Worm (Caenorhabditis elegans) whole organism, L2 larva: ENCODE results near the gene F48F5.6.

Source experiments
- C34F6.9 ChIP-seq: fragments of 150-350 bp; optimal IDR thresholded peaks from 2 replicates; lab custom pipeline; 2014; ENCODE audit warnings: missing biosample characterization, missing genetic modification characterization
- F13H6.1 ChIP-seq: sonication (generic microtip); optimal IDR thresholded peaks from 2 replicates; lab custom pipeline; 2016; ENCODE audit warnings: missing genetic modification characterization, missing compliant biosample characterization
- Y55F3AM.14 ChIP-seq: fragments of 200-800 bp; sonication (Bioruptor generic); optimal IDR thresholded peaks from 2 replicates; lab custom pipeline; 2018; ENCODE audit warnings: mild to moderate bottlenecking, missing genetic modification characterization, missing compliant biosample characterization
- alr-1 ChIP-seq: fragments of 150-350 bp; optimal IDR thresholded peaks from 2 replicates; lab custom pipeline; 2014; ENCODE audit warnings: missing biosample characterization, missing genetic modification characterization
- ama-1 ChIP-seq: fragments of 150-350 bp; optimal IDR thresholded peaks from 2 replicates; lab custom pipeline; 2018; ENCODE audit warnings: inconsistent platforms
- blmp-1 ChIP-seq: sonication (generic microtip); optimal IDR thresholded peaks from 2 replicates; lab custom pipeline; 2017; ENCODE audit warnings: missing genetic modification characterization, mild to moderate bottlenecking, missing compliant biosample characterization, antibody characterized with exemption, moderate library complexity; ENCODE audit not compliant: insufficient read depth
- ceh-16 ChIP-seq: fragments of 150-350 bp; optimal IDR thresholded peaks from 2 replicates; lab custom pipeline; 2014; ENCODE audit warnings: missing biosample characterization, missing genetic modification characterization
- crh-2 ChIP-seq: sonication (generic microtip); optimal IDR thresholded peaks from 2 replicates; lab custom pipeline; 2017; ENCODE audit warnings: missing biosample characterization, missing genetic modification characterization
- elt-1 ChIP-seq: fragments of 150-350 bp; optimal IDR thresholded peaks from 2 replicates; lab custom pipeline; 2014; ENCODE audit warnings: missing biosample characterization, missing genetic modification characterization
- elt-3 ChIP-seq: sonication (generic microtip); optimal IDR thresholded peaks from 2 replicates; lab custom pipeline; 2017; ENCODE audit warnings: missing biosample characterization, missing genetic modification characterization
- fos-1 ChIP-seq: fragments of 150-350 bp; optimal IDR thresholded peaks from 2 replicates; lab custom pipeline; 2014; ENCODE audit warnings: missing biosample characterization, missing genetic modification characterization
- gmeb-1 ChIP-seq: fragments of 150-350 bp; optimal IDR thresholded peaks from 2 replicates; lab custom pipeline; 2014; ENCODE audit warnings: missing biosample characterization, missing genetic modification characterization
- lin-11 ChIP-seq: fragments of 150-350 bp; sonication (generic microtip); optimal IDR thresholded peaks from 2 replicates; lab custom pipeline; 2014; ENCODE audit warnings: missing biosample characterization, missing genetic modification characterization, inconsistent platforms, mixed read lengths
- lin-13 ChIP-seq: fragments of 150-350 bp; optimal IDR thresholded peaks from 2 replicates; lab custom pipeline; 2014; ENCODE audit warnings: missing biosample characterization, missing genetic modification reagents, missing genetic modification characterization
- lin-39 ChIP-seq: fragments of 150-350 bp; optimal IDR thresholded peaks from 2 replicates; lab custom pipeline; 2014; ENCODE audit warnings: missing biosample characterization, missing genetic modification reagents, missing genetic modification characterization
- mdl-1 ChIP-seq, 2 experiments: fragments of 150-350 bp in 1 of 2; sonication (generic microtip) in 1 of 2; optimal IDR thresholded peaks; 2 replicates each; lab custom pipeline; 2017; ENCODE audit warnings: missing biosample characterization in 2 of 2, missing genetic modification characterization in 2 of 2
- nhr-10 ChIP-seq: sonication (generic microtip); optimal IDR thresholded peaks from 2 replicates; lab custom pipeline; 2017; ENCODE audit warnings: missing biosample characterization, missing genetic modification characterization
- nhr-11 ChIP-seq: fragments of 150-350 bp; optimal IDR thresholded peaks from 2 replicates; lab custom pipeline; 2014; ENCODE audit warnings: missing biosample characterization, missing genetic modification characterization
- nhr-12 ChIP-seq: fragments of 150-350 bp; optimal IDR thresholded peaks from 2 replicates; lab custom pipeline; 2014; ENCODE audit warnings: missing biosample characterization, missing genetic modification characterization
- nhr-129 ChIP-seq: fragments of 150-350 bp; optimal IDR thresholded peaks from 2 replicates; lab custom pipeline; 2014; ENCODE audit warnings: missing biosample characterization, missing genetic modification characterization
- nhr-21 ChIP-seq: fragments of 150-350 bp; optimal IDR thresholded peaks from 2 replicates; lab custom pipeline; 2014; ENCODE audit warnings: missing biosample characterization, missing genetic modification characterization
- nhr-23 ChIP-seq: fragments of 150-350 bp; optimal IDR thresholded peaks from 2 replicates; lab custom pipeline; 2014; ENCODE audit warnings: missing biosample characterization, missing genetic modification reagents, missing genetic modification characterization
- nhr-237 ChIP-seq: fragments of 150-350 bp; optimal IDR thresholded peaks from 2 replicates; lab custom pipeline; 2014; ENCODE audit warnings: missing biosample characterization, missing genetic modification characterization
- nhr-25 ChIP-seq: fragments of 150-350 bp; sonication (generic microtip); optimal IDR thresholded peaks from 3 replicates; lab custom pipeline; 2014; ENCODE audit warnings: missing biosample characterization, missing genetic modification characterization
- nhr-6 ChIP-seq: fragments of 150-350 bp; optimal IDR thresholded peaks from 2 replicates; lab custom pipeline; 2014; ENCODE audit warnings: missing biosample characterization, missing genetic modification characterization
- sma-3 ChIP-seq: sonication (generic microtip); optimal IDR thresholded peaks from 2 replicates; lab custom pipeline; 2016; ENCODE audit warnings: missing genetic modification reagents, missing genetic modification characterization, missing compliant biosample characterization
- sma-9 ChIP-seq, 2 experiments: fragments of 150-350 bp in 1 of 2; sonication (generic microtip) in 1 of 2; optimal IDR thresholded peaks; 2 replicates each; lab custom pipeline; 2014 to 2016; ENCODE audit warnings: missing genetic modification characterization in 2 of 2, mild to moderate bottlenecking in 1 of 2, missing biosample characterization in 1 of 2, missing compliant biosample characterization in 1 of 2, missing genetic modification reagents in 1 of 2, moderate library complexity in 1 of 2
- snpc-4 ChIP-seq: fragments of 150-350 bp; optimal IDR thresholded peaks from 2 replicates; lab custom pipeline; 2014; ENCODE audit warnings: missing biosample characterization, missing genetic modification characterization
- unc-39 ChIP-seq: fragments of 150-350 bp; optimal IDR thresholded peaks from 2 replicates; lab custom pipeline; 2014; ENCODE audit warnings: missing biosample characterization, missing genetic modification characterization
- unc-55 ChIP-seq: fragments of 150-350 bp; sonication (generic microtip); optimal IDR thresholded peaks from 3 replicates; lab custom pipeline; 2014; ENCODE audit warnings: missing biosample characterization, missing genetic modification reagents, missing genetic modification characterization
- unc-62 ChIP-seq: fragments of 150-350 bp; optimal IDR thresholded peaks from 2 replicates; lab custom pipeline; 2014; ENCODE audit warnings: missing biosample characterization, missing genetic modification reagents, missing genetic modification characterization
- ztf-11 ChIP-seq: sonication (generic microtip); optimal IDR thresholded peaks from 2 replicates; lab custom pipeline; 2017; ENCODE audit warnings: missing biosample characterization, missing genetic modification characterization

Gene F48F5.6

DNA sequence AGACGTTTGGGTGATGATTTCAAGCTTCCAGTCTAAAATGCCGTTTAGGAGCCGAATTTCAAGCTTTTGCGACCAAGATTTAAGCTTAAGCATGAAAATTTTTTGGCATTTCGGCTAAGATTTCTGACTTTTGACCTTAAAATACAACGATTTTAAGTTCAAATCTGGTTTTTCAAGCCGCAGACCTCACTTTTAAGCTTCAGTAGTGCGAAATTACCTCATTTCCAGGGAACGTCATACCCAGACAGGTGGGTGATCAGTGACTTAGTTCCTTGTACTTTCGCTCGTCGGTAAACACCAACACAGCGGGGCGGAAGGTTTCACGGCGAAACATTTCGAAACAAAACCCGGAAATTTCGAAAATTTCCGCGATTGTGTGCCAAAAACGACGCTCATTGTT is 36.6 kb downstream of the F48F5.6 start:
- TF ChIP-seq snpc-4 (no peak), C34F6.9 (tag; lab: Kevin White, UChicago) (peak; percentile 31), lin-13 (GFP tag; lab: Kevin White, UChicago) (no peak), F13H6.1 (no peak)

DNA sequence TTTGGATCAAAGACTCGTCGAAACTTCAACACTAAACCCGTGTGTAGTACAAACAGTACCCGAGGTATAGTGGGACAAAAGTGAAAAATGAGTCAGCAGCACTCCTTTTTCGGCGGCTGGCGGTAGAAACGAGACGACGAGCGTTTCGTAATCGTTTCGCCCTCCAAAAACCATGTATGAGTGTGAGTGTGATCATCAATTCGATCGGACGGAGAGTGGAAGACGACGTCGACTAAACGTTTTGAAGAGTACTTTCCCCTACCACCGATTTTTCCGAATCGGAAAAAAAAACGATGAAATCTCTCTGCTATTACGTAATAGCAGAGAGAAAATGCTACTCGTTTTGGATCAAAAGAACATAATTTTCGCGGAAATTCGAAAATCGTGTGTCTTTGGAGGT is 37.6 kb downstream of the F48F5.6 start:
- TF ChIP-seq nhr-11 (tag; lab: Kevin White, UChicago) (no peak), sma-9 (GFP tag; optimal IDR thresholded peaks at IDR 0.05; lab: Kevin White, UChicago) (peak; percentile 17), sma-9 (tag; optimal IDR thresholded peaks at IDR 0.05; lab: Kevin White, UChicago) (no peak), nhr-10 (tag; lab: Kevin White, UChicago) (no peak), nhr-21 (tag; lab: Kevin White, UChicago) (no peak), ama-1 (no peak), nhr-129 (tag; lab: Kevin White, UChicago) (peak; percentile 58), crh-2 (tag; lab: Kevin White, UChicago) (no peak), lin-39 (tag; lab: Kevin White, UChicago) (no peak), C34F6.9 (tag; lab: Kevin White, UChicago) (no peak), nhr-6 (no peak), nhr-23 (no peak), ceh-16 (tag; lab: Kevin White, UChicago) (no peak), Y55F3AM.14 (GFP tag; lab: Kevin White, UChicago) (no peak), elt-1 (no peak), sma-3 (GFP tag; lab: Kevin White, UChicago) (peak; percentile 16), lin-11 (tag; lab: Kevin White, UChicago) (no peak), nhr-237 (tag; lab: Kevin White, UChicago) (no peak), nhr-25 (tag; lab: Kevin White, UChicago) (peak; percentile 42), unc-39 (no peak), fos-1 (peak; percentile 90), blmp-1 (tag; lab: Kevin White, UChicago) (peak; percentile 40)

DNA sequence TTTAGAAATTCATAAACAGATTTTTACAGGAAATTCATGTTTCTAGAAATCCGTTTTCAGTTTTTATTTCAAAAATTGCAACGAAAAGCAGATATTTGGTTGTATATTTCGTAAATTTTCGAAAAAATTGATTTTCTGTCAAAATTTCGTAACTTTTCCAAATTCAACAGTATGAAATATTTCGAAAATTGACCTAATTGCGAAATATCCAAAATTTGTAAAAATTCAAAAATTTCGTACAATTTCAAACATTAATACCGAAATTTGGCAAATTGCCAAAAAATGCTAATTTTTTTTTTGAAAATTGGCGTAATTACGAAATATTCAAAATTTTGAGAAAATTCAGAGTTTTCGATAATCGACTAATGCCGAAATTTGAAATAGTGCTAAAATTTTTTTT is 39.0 kb downstream of the F48F5.6 start:
- TF ChIP-seq unc-55 (GFP tag; lab: Kevin White, UChicago) (peak; percentile 52), unc-62 (GFP tag; lab: Kevin White, UChicago) (no peak)

DNA sequence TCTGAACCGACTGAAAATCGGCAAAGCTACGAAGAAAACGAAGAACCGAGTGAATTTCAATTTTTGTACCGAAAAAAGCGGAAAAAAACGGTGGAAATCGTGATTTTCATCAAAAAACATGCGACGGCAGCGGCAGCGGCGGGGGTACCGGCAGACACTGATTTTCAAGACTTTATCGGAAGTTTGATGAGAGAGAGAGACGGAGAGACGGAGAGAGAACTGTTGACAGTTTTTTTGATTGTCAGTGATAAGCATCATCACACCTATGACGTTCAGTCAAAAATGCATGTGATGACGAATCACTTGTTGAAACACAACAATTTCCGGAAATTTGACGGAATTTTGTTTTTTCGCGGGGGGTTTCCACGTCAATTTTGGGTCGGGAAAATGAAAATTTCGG is 39.6 kb downstream of the F48F5.6 start:
- TF ChIP-seq lin-13 (GFP tag; lab: Kevin White, UChicago) (no peak), alr-1 (tag; lab: Kevin White, UChicago) (no peak), nhr-237 (tag; lab: Kevin White, UChicago) (no peak), fos-1 (peak; percentile 95), nhr-129 (tag; lab: Kevin White, UChicago) (peak; percentile 37), nhr-11 (tag; lab: Kevin White, UChicago) (no peak), mdl-1 (tag; optimal IDR thresholded peaks at IDR 0.05; lab: Kevin White, UChicago) (peak in 1 of 2 experiments; percentile 0), nhr-21 (tag; lab: Kevin White, UChicago) (peak; percentile 28), crh-2 (tag; lab: Kevin White, UChicago) (peak; percentile 40), F13H6.1 (peak; percentile 28), gmeb-1 (tag; lab: Kevin White, UChicago) (peak; percentile 43), ztf-11 (tag; lab: Kevin White, UChicago) (no peak), elt-1 (no peak), sma-9 (GFP tag; optimal IDR thresholded peaks at IDR 0.05; lab: Kevin White, UChicago) (peak; percentile 80), sma-9 (tag; optimal IDR thresholded peaks at IDR 0.05; lab: Kevin White, UChicago) (no peak)

DNA sequence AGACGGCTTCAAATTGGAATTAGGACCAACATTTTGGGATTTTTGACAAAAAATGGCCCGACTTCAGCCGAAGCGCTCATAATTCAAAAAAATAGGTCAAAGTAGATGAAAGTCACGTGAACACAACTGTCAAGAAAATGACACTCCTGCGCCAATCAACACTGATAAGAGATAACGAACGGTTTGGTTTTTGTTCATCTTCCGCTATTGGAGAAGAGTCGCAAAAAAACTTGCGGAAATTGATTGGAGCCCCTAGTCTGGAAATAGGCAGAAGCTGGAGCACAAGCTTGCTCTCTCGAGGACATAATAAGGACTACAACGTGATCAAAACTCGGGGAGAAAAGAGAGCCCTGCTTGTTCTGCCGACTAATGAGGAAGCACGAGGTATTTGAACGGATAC is 40.8 kb downstream of the F48F5.6 start:
- TF ChIP-seq sma-9 (GFP tag; optimal IDR thresholded peaks at IDR 0.05; lab: Kevin White, UChicago) (peak; percentile 72), sma-9 (tag; optimal IDR thresholded peaks at IDR 0.05; lab: Kevin White, UChicago) (no peak), fos-1 (peak; percentile 84), elt-3 (tag; lab: Kevin White, UChicago) (no peak), nhr-21 (tag; lab: Kevin White, UChicago) (peak; percentile 28), sma-3 (GFP tag; lab: Kevin White, UChicago) (peak; percentile 28), nhr-12 (tag; lab: Kevin White, UChicago) (no peak)
